Worm (Caenorhabditis elegans) whole organism, L3 larva: ENCODE data around the gene snrp-200.

Source experiments
- R02D3.7 ChIP-seq: fragments of 150-350 bp; optimal IDR thresholded peaks from 2 replicates; lab custom pipeline; 2014; ENCODE audit warnings: missing biosample characterization, missing genetic modification characterization
- ZK546.5 ChIP-seq: sonication (generic microtip); optimal IDR thresholded peaks from 2 replicates; lab custom pipeline; 2017; ENCODE audit warnings: missing biosample characterization, missing genetic modification characterization
- aly-2 ChIP-seq: fragments of 150-350 bp; optimal IDR thresholded peaks from 2 replicates; lab custom pipeline; 2014; ENCODE audit warnings: missing biosample characterization, missing genetic modification characterization
- ama-1 ChIP-seq: fragments of 150-350 bp; optimal IDR thresholded peaks from 2 replicates; lab custom pipeline; 2018
- ceh-16 ChIP-seq: sonication (generic microtip); optimal IDR thresholded peaks from 2 replicates; lab custom pipeline; 2017; ENCODE audit warnings: missing biosample characterization, missing genetic modification characterization
- ceh-28 ChIP-seq: fragments of 150-350 bp; optimal IDR thresholded peaks from 2 replicates; lab custom pipeline; 2014; ENCODE audit warnings: missing biosample characterization, missing genetic modification reagents, missing genetic modification characterization
- ceh-9 ChIP-seq: sonication (generic microtip); optimal IDR thresholded peaks from 2 replicates; lab custom pipeline; 2018; ENCODE audit warnings: missing biosample characterization, missing genetic modification characterization
- daf-12 ChIP-seq: fragments of 150-350 bp; optimal IDR thresholded peaks from 2 replicates; lab custom pipeline; 2014; ENCODE audit warnings: missing biosample characterization, missing genetic modification reagents, missing genetic modification characterization
- elt-1 ChIP-seq: fragments of 150-350 bp; optimal IDR thresholded peaks from 2 replicates; lab custom pipeline; 2014; ENCODE audit warnings: missing biosample characterization, missing genetic modification characterization
- elt-2 ChIP-seq: sonication (generic microtip); optimal IDR thresholded peaks from 2 replicates; lab custom pipeline; 2016; ENCODE audit warnings: missing genetic modification reagents, mild to moderate bottlenecking, missing genetic modification characterization, missing compliant biosample characterization
- elt-3 ChIP-seq, 3 experiments: fragments of 150-350 bp in 1 of 3; sonication (generic microtip) in 2 of 3; optimal IDR thresholded peaks; 2 replicates in 2 of 3; 4 replicates in 1 of 3; lab custom pipeline; 2014 to 2017; ENCODE audit warnings: missing biosample characterization in 3 of 3, missing genetic modification characterization in 3 of 3
- eor-1 ChIP-seq, 2 experiments: fragments of 150-350 bp; optimal IDR thresholded peaks; 2 replicates each; lab custom pipeline; 2014 to 2018; ENCODE audit warnings: missing biosample characterization in 2 of 2, missing genetic modification characterization in 2 of 2
- fos-1 ChIP-seq: fragments of 150-350 bp; optimal IDR thresholded peaks from 2 replicates; lab custom pipeline; 2014; ENCODE audit warnings: missing biosample characterization, missing genetic modification characterization
- hmg-11 ChIP-seq: sonication (generic microtip); optimal IDR thresholded peaks from 2 replicates; lab custom pipeline; 2016; ENCODE audit warnings: missing genetic modification characterization, missing compliant biosample characterization
- jun-1 ChIP-seq: fragments of 150-350 bp; optimal IDR thresholded peaks from 2 replicates; lab custom pipeline; 2014; ENCODE audit warnings: missing biosample characterization, missing genetic modification reagents, missing genetic modification characterization
- lsy-12 ChIP-seq: sonication (generic microtip); optimal IDR thresholded peaks from 2 replicates; lab custom pipeline; 2016; ENCODE audit warnings: mild to moderate bottlenecking, missing genetic modification characterization, missing compliant biosample characterization
- mdl-1 ChIP-seq: fragments of 150-350 bp; optimal IDR thresholded peaks from 2 replicates; lab custom pipeline; 2014; ENCODE audit warnings: missing biosample characterization, missing genetic modification characterization
- mml-1 ChIP-seq: fragments of 150-350 bp; sonication (generic microtip); optimal IDR thresholded peaks from 3 replicates; lab custom pipeline; 2014; ENCODE audit warnings: missing biosample characterization, missing genetic modification characterization
- nfya-1 ChIP-seq: sonication (generic microtip); optimal IDR thresholded peaks from 2 replicates; lab custom pipeline; 2017; ENCODE audit warnings: missing genetic modification characterization, mild to moderate bottlenecking, missing compliant biosample characterization, antibody characterized with exemption, moderate library complexity; ENCODE audit not compliant: insufficient read depth
- nhr-11 ChIP-seq: fragments of 150-350 bp; optimal IDR thresholded peaks from 2 replicates; lab custom pipeline; 2014; ENCODE audit warnings: missing biosample characterization, missing genetic modification characterization
- nhr-12 ChIP-seq: fragments of 150-350 bp; optimal IDR thresholded peaks from 2 replicates; lab custom pipeline; 2014; ENCODE audit warnings: missing biosample characterization, missing genetic modification characterization
- nhr-23 ChIP-seq: fragments of 150-350 bp; optimal IDR thresholded peaks from 2 replicates; lab custom pipeline; 2014; ENCODE audit warnings: missing biosample characterization, missing genetic modification reagents, missing genetic modification characterization
- nhr-237 ChIP-seq: fragments of 150-350 bp; optimal IDR thresholded peaks from 2 replicates; lab custom pipeline; 2014; ENCODE audit warnings: missing biosample characterization, missing genetic modification characterization
- nhr-25 ChIP-seq: sonication (generic microtip); optimal IDR thresholded peaks from 2 replicates; lab custom pipeline; 2017; ENCODE audit warnings: missing biosample characterization, missing genetic modification characterization
- nhr-28 ChIP-seq: fragments of 150-350 bp; optimal IDR thresholded peaks from 2 replicates; lab custom pipeline; 2014; ENCODE audit warnings: missing biosample characterization, missing genetic modification characterization
- nhr-43 ChIP-seq: sonication (generic microtip); optimal IDR thresholded peaks from 2 replicates; lab custom pipeline; 2016; ENCODE audit warnings: mild to moderate bottlenecking, missing genetic modification characterization, missing compliant biosample characterization; ENCODE audit not compliant: poor library complexity, severe bottlenecking
- nhr-67 ChIP-seq: fragments of 150-350 bp; optimal IDR thresholded peaks from 2 replicates; lab custom pipeline; 2014; ENCODE audit warnings: missing biosample characterization, missing genetic modification characterization
- pha-4 ChIP-seq: fragments of 150-350 bp; optimal IDR thresholded peaks from 2 replicates; lab custom pipeline; 2014; ENCODE audit warnings: missing biosample characterization, missing genetic modification reagents, missing genetic modification characterization
- pqm-1 ChIP-seq: fragments of 150-350 bp; optimal IDR thresholded peaks from 2 replicates; lab custom pipeline; 2017; ENCODE audit warnings: missing biosample characterization, missing genetic modification characterization, inconsistent platforms
- sea-2 ChIP-seq: fragments of 150-350 bp; sonication (generic microtip); optimal IDR thresholded peaks from 4 replicates; lab custom pipeline; 2014; ENCODE audit warnings: missing biosample characterization, missing genetic modification reagents, missing genetic modification characterization
- skn-1 ChIP-seq: fragments of 150-350 bp; optimal IDR thresholded peaks from 2 replicates; lab custom pipeline; 2014; ENCODE audit warnings: missing biosample characterization, missing genetic modification characterization
- snpc-4 ChIP-seq: fragments of 150-350 bp; optimal IDR thresholded peaks from 2 replicates; lab custom pipeline; 2014; ENCODE audit warnings: missing biosample characterization, missing genetic modification characterization
- tbx-2 ChIP-seq: sonication (generic microtip); optimal IDR thresholded peaks from 2 replicates; lab custom pipeline; 2016; ENCODE audit warnings: mild to moderate bottlenecking, missing genetic modification characterization, missing compliant biosample characterization
- unc-62 ChIP-seq: fragments of 150-350 bp; sonication (generic microtip); optimal IDR thresholded peaks from 4 replicates; lab custom pipeline; 2014; ENCODE audit warnings: missing biosample characterization, missing genetic modification reagents, missing genetic modification characterization
- zag-1 ChIP-seq: fragments of 150-350 bp; optimal IDR thresholded peaks from 2 replicates; lab custom pipeline; 2014; ENCODE audit warnings: missing biosample characterization, missing genetic modification characterization
- ztf-11 ChIP-seq: fragments of 150-350 bp; optimal IDR thresholded peaks from 2 replicates; lab custom pipeline; 2014; ENCODE audit warnings: missing biosample characterization, missing genetic modification characterization
- ztf-4 ChIP-seq: fragments of 150-350 bp; optimal IDR thresholded peaks from 2 replicates; lab custom pipeline; 2014; ENCODE audit warnings: missing biosample characterization, missing genetic modification characterization

snrp-200 gene

ce11 chrII:12767258-12767824 is 30.6 kb upstream of the snrp-200 start:
- TF ChIP-seq hmg-11 (tag; lab: Kevin White, UChicago): no peak
- TF ChIP-seq nfya-1 (tag; lab: Kevin White, UChicago): no peak
- TF ChIP-seq zag-1: no peak
- TF ChIP-seq nhr-11 (tag; lab: Kevin White, UChicago): no peak
- TF ChIP-seq eor-1 (tag; optimal IDR thresholded peaks at IDR 0.05; lab: Kevin White, UChicago): no peak
- no peak for TF ChIP-seq daf-12 (tag; lab: Kevin White, UChicago)
- no peak for TF ChIP-seq nhr-43 (tag; lab: Kevin White, UChicago)
- no peak for TF ChIP-seq nhr-67
- TF ChIP-seq jun-1 (tag; lab: Kevin White, UChicago): no peak
- TF ChIP-seq nhr-12 (tag; lab: Kevin White, UChicago): no peak
- no peak for TF ChIP-seq elt-3 (tag; optimal IDR thresholded peaks at IDR 0.05; lab: Kevin White, UChicago)
- TF ChIP-seq nhr-23 (tag; lab: Kevin White, UChicago): no peak
- no peak for TF ChIP-seq tbx-2 (tag; lab: Kevin White, UChicago)
- TF ChIP-seq ceh-9: no peak
- no peak for TF ChIP-seq ztf-11 (tag; lab: Kevin White, UChicago)
- no peak for TF ChIP-seq pqm-1 (tag; lab: Kevin White, UChicago)
- no peak for TF ChIP-seq nhr-28
- no peak for TF ChIP-seq ceh-28 (tag; lab: Kevin White, UChicago)
- TF ChIP-seq sea-2 (GFP tag; lab: Kevin White, UChicago): no peak
- TF ChIP-seq skn-1: no peak

ce11 chrII:12766443-12767188 is 29.9 kb upstream of the snrp-200 start:
- TF ChIP-seq ceh-28 (tag; lab: Kevin White, UChicago) (peak; percentile 81), ama-1 (lab: Kevin White, UChicago) (no peak)

ce11 chrII:12764476-12764875 is 27.8 kb upstream of the snrp-200 start:
- TF ChIP-seq lsy-12 (tag; lab: Kevin White, UChicago) (no peak), eor-1 (tag; optimal IDR thresholded peaks at IDR 0.05; lab: Kevin White, UChicago) (no peak), ceh-28 (tag; lab: Kevin White, UChicago) (no peak), sea-2 (GFP tag; lab: Kevin White, UChicago) (no peak), nhr-43 (tag; lab: Kevin White, UChicago) (no peak), R02D3.7 (tag; lab: Kevin White, UChicago) (no peak), jun-1 (tag; lab: Kevin White, UChicago) (no peak), nhr-23 (tag; lab: Kevin White, UChicago) (no peak), mdl-1 (no peak), nhr-25 (tag; lab: Kevin White, UChicago) (no peak), nhr-12 (tag; lab: Kevin White, UChicago) (no peak), nhr-237 (no peak), mml-1 (tag; lab: Kevin White, UChicago) (no peak), unc-62 (GFP tag; lab: Kevin White, UChicago) (no peak), ztf-11 (tag; lab: Kevin White, UChicago) (no peak)

ce11 chrII:12760497-12760896 is 23.8 kb upstream of the snrp-200 start, which contains the start of gene cnp-2:
cnp-2 (plus strand) TSS chrII:12760797.
- TF ChIP-seq jun-1 (tag; lab: Kevin White, UChicago) (no peak), nhr-237 (no peak), pha-4 (tag; lab: Kevin White, UChicago) (no peak), nhr-25 (tag; lab: Kevin White, UChicago) (no peak)

ce11 chrII:12756180-12756579 is 19.5 kb upstream of the snrp-200 start, which contains the start of the genes Y46G5A.7 and Y46G5A.8:
Y46G5A.7 (minus strand) TSS chrII:12756332.
Y46G5A.8 (plus strand) TSS chrII:12756338.
- TF ChIP-seq ceh-28 (tag; lab: Kevin White, UChicago) (no peak), nhr-67 (no peak), ZK546.5 (tag; lab: Kevin White, UChicago) (no peak), nhr-237 (no peak), R02D3.7 (tag; lab: Kevin White, UChicago) (no peak), elt-2 (tag; lab: Kevin White, UChicago) (no peak), nhr-25 (tag; lab: Kevin White, UChicago) (no peak), aly-2 (tag; lab: Kevin White, UChicago) (no peak), ceh-16 (tag; lab: Kevin White, UChicago) (no peak), fos-1 (no peak), elt-3 (tag; optimal IDR thresholded peaks at IDR 0.05; lab: Kevin White, UChicago) (no peak), daf-12 (tag; lab: Kevin White, UChicago) (no peak), pqm-1 (tag; lab: Kevin White, UChicago) (no peak), eor-1 (tag; optimal IDR thresholded peaks at IDR 0.05; lab: Kevin White, UChicago) (no peak), unc-62 (GFP tag; lab: Kevin White, UChicago) (no peak), ztf-4 (tag; lab: Kevin White, UChicago) (no peak), zag-1 (no peak), elt-1 (tag; lab: Kevin White, UChicago) (no peak), snpc-4 (tag; lab: Kevin White, UChicago) (no peak), nfya-1 (tag; lab: Kevin White, UChicago) (no peak)
